Fruit fly (Drosophila melanogaster): ENCODE data around the gene snky.

DNA sequence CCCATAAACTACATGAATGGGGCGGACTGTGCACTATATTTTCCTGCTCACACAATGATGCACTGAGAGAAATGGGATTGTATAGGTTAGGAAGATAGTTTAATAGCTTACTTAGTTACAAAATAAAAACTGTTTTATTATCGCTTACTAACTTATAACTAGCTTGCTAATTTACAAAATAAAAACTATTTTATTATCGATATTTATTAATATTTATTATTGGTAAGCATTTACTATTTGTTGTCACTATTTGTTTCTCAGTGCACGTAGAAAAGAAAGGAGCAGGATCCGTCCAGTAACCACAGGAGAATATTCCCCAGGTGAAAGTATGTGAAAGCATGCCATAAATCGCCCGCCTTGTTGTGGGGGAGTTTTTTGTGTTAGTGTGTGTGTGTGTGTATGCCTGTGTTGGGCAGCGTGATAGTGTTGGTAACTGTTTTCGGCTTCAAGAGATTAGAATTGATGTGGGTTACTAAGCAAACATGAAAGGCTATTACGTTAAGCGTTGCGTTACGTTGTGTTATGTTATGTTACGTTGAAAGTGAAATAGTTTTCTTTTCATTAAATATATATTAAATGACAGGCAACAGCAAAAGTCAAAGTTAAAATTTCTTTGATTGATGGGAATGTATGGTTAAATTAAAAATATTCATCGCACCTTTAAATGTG lies 49.2 kb downstream of the snky start:
- TF ChIP-seq psq (GFP tag; optimal IDR thresholded peaks at IDR 0.05) (no peak), tai (GFP tag; optimal IDR thresholded peaks at IDR 0.05) (no peak), usp (GFP tag; optimal IDR thresholded peaks at IDR 0.05) (no peak), GATAd (GFP tag; optimal IDR thresholded peaks at IDR 0.05) (no peak), CG32264 (GFP tag; optimal IDR thresholded peaks at IDR 0.05) (no peak), sv (GFP tag; optimal IDR thresholded peaks at IDR 0.05) (no peak), h (GFP tag; optimal IDR thresholded peaks at IDR 0.05) (no peak), dsf (GFP tag; optimal IDR thresholded peaks at IDR 0.05; ENCODE audit: borderline replicate concordance) (no peak), CrebA (GFP tag; optimal IDR thresholded peaks at IDR 0.05; ENCODE audit: borderline replicate concordance) (no peak)
